Worm (Caenorhabditis elegans) whole organism, L3 larva: ENCODE results near the gene F48F5.6.

ENCODE experiments used
- aly-2 ChIP-seq: fragments of 150-350 bp; optimal IDR thresholded peaks from 2 replicates; lab custom pipeline; 2014; ENCODE audit warnings: missing biosample characterization, missing genetic modification characterization
- ceh-9 ChIP-seq: sonication (generic microtip); optimal IDR thresholded peaks from 2 replicates; lab custom pipeline; 2018; ENCODE audit warnings: missing biosample characterization, missing genetic modification characterization
- elt-1 ChIP-seq: fragments of 150-350 bp; optimal IDR thresholded peaks from 2 replicates; lab custom pipeline; 2014; ENCODE audit warnings: missing biosample characterization, missing genetic modification characterization
- nhr-28 ChIP-seq: fragments of 150-350 bp; optimal IDR thresholded peaks from 2 replicates; lab custom pipeline; 2014; ENCODE audit warnings: missing biosample characterization, missing genetic modification characterization
- sea-2 ChIP-seq: fragments of 150-350 bp; sonication (generic microtip); optimal IDR thresholded peaks from 4 replicates; lab custom pipeline; 2014; ENCODE audit warnings: missing biosample characterization, missing genetic modification reagents, missing genetic modification characterization

DNA sequence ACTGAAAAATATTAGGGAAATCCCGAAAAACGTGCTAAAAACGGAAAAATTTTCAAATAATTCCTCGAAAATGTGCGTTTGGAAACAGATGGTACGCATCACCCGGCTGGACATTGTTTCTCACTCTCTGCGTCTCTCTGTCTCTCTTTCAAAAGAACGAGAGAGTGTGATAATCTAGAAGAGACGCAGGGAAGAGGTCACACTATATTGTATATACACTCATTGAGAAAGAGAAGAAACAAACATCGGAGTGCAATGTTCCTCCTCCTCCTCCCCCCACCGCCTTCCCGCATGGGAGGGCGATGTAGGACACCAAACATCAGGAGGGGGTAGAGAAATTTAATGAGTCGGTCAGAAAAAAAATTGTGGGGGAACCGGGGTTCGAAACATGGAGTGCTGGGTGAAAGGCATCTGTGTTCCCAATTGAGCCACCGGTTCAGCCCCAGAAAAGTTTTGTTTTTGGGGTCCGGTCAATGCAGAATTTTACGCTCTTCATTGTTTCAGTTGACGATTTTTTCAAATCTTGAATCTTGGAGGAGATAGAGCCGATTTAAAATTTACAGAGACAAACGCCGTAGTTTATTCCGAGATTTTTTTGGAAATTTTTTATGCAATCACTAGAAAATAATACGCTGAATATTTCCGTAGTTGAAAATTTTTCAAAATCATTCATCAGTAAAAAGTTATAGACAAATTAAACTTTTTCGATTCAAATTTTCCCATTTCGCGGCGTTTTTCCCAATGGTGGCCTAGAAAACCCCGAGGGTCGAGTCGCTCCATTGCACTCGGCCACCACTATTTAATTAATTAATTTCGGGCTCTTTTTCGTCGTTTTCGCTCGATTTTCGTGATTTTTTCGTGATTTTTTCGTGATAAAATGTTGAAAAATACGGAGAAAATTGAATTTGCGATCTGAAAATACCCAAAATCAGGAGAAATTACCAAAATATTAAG, 28.5 kb downstream of the F48F5.6 start:
- no peak for TF ChIP-seq ceh-9 (tag; lab: Kevin White, UChicago)
- TF ChIP-seq sea-2 (GFP tag; lab: Kevin White, UChicago), result no peak
- TF ChIP-seq aly-2 (tag; lab: Kevin White, UChicago), result no peak
- no peak for TF ChIP-seq nhr-28 (tag; lab: Kevin White, UChicago)
- TF ChIP-seq elt-1 (tag; lab: Kevin White, UChicago), result no peak
